Worm (Caenorhabditis elegans) whole organism, mixed stage, embryonic: ENCODE data around the gene C05G5.5.

Source experiments
- M03D4.4 ChIP-seq: sonication (generic microtip); optimal IDR thresholded peaks from 2 replicates; lab custom pipeline; 2017; ENCODE audit warnings: mild to moderate bottlenecking, missing genetic modification characterization, missing compliant biosample characterization
- bed-3 ChIP-seq: fragments of 200-800 bp; sonication (Bioruptor generic); optimal IDR thresholded peaks from 3 replicates; lab custom pipeline; 2018; ENCODE audit warnings: mild to moderate bottlenecking, missing genetic modification characterization, moderate library complexity, missing compliant biosample characterization
- blmp-1 ChIP-seq: fragments of 150-350 bp; optimal IDR thresholded peaks from 2 replicates; lab custom pipeline; 2014; ENCODE audit warnings: missing biosample characterization, missing genetic modification characterization
- ceh-39 ChIP-seq: fragments of 150-350 bp; optimal IDR thresholded peaks from 2 replicates; lab custom pipeline; 2014; ENCODE audit warnings: missing biosample characterization, missing genetic modification characterization
- ceh-43 ChIP-seq: fragments of 200-800 bp; sonication (Bioruptor generic); optimal IDR thresholded peaks from 2 replicates; lab custom pipeline; 2018; ENCODE audit warnings: mild to moderate bottlenecking, missing genetic modification characterization, moderate library complexity, missing compliant biosample characterization
- ceh-83 ChIP-seq: fragments of 200-800 bp; sonication (Bioruptor generic); optimal IDR thresholded peaks from 2 replicates; lab custom pipeline; 2018; ENCODE audit warnings: mild to moderate bottlenecking, missing genetic modification characterization, missing compliant biosample characterization
- ces-1 ChIP-seq: fragments of 150-350 bp; optimal IDR thresholded peaks from 2 replicates; lab custom pipeline; 2014; ENCODE audit warnings: missing biosample characterization, missing genetic modification reagents, missing genetic modification characterization
- cnd-1 ChIP-seq: fragments of 200-800 bp; sonication (Bioruptor generic); optimal IDR thresholded peaks from 2 replicates; lab custom pipeline; 2018; ENCODE audit warnings: mild to moderate bottlenecking, missing genetic modification characterization, missing compliant biosample characterization
- drap-1 ChIP-seq: fragments of 200-800 bp; sonication (Bioruptor generic); optimal IDR thresholded peaks from 3 replicates; lab custom pipeline; 2018; ENCODE audit warnings: mild to moderate bottlenecking, missing genetic modification characterization, missing compliant biosample characterization
- elt-3 ChIP-seq: fragments of 150-350 bp; optimal IDR thresholded peaks from 2 replicates; lab custom pipeline; 2014; ENCODE audit warnings: missing biosample characterization, missing genetic modification characterization
- ham-2 ChIP-seq: fragments of 200-800 bp; sonication (Bioruptor generic); optimal IDR thresholded peaks from 2 replicates; lab custom pipeline; 2018; ENCODE audit warnings: mild to moderate bottlenecking, missing genetic modification characterization, missing compliant biosample characterization
- hlh-1 ChIP-seq: fragments of 150-350 bp; optimal IDR thresholded peaks from 2 replicates; lab custom pipeline; 2014; ENCODE audit warnings: missing biosample characterization, missing genetic modification reagents, missing genetic modification characterization
- lin-32 ChIP-seq: fragments of 200-800 bp; sonication (Bioruptor generic); optimal IDR thresholded peaks from 2 replicates; lab custom pipeline; 2018; ENCODE audit warnings: mild to moderate bottlenecking, missing genetic modification characterization, missing compliant biosample characterization
- lsy-2 ChIP-seq: fragments of 150-350 bp; optimal IDR thresholded peaks from 2 replicates; lab custom pipeline; 2014; ENCODE audit warnings: missing biosample characterization, missing genetic modification characterization
- mab-5 ChIP-seq: fragments of 150-350 bp; optimal IDR thresholded peaks from 2 replicates; lab custom pipeline; 2014; ENCODE audit warnings: missing biosample characterization, missing genetic modification characterization
- mls-2 ChIP-seq: sonication (generic microtip); optimal IDR thresholded peaks from 2 replicates; lab custom pipeline; 2016; ENCODE audit warnings: mild to moderate bottlenecking, missing genetic modification characterization, moderate library complexity, missing compliant biosample characterization
- nhr-12 ChIP-seq: fragments of 150-350 bp; optimal IDR thresholded peaks from 2 replicates; lab custom pipeline; 2014; ENCODE audit warnings: missing biosample characterization, missing genetic modification characterization
- nhr-2 ChIP-seq: fragments of 150-350 bp; optimal IDR thresholded peaks from 2 replicates; lab custom pipeline; 2014; ENCODE audit warnings: missing biosample characterization, missing genetic modification characterization
- nhr-237 ChIP-seq: fragments of 150-350 bp; optimal IDR thresholded peaks from 2 replicates; lab custom pipeline; 2014; ENCODE audit warnings: missing biosample characterization, missing genetic modification characterization
- nhr-28 ChIP-seq: fragments of 150-350 bp; optimal IDR thresholded peaks from 2 replicates; lab custom pipeline; 2014; ENCODE audit warnings: missing biosample characterization, missing genetic modification characterization
- nhr-76 ChIP-seq: sonication (generic microtip); optimal IDR thresholded peaks from 2 replicates; lab custom pipeline; 2017; ENCODE audit warnings: missing biosample characterization, missing genetic modification characterization
- pha-4 ChIP-seq: fragments of 150-350 bp; optimal IDR thresholded peaks from 2 replicates; lab custom pipeline; 2018; ENCODE audit warnings: missing biosample characterization, missing genetic modification reagents, missing genetic modification characterization
- sem-2 ChIP-seq: fragments of 200-800 bp; sonication (Bioruptor generic); optimal IDR thresholded peaks from 2 replicates; lab custom pipeline; 2018; ENCODE audit warnings: mild to moderate bottlenecking, missing genetic modification characterization, missing compliant biosample characterization
- snpc-4 ChIP-seq: fragments of 150-350 bp; optimal IDR thresholded peaks from 2 replicates; lab custom pipeline; 2014; ENCODE audit warnings: missing biosample characterization, missing genetic modification characterization
- sptf-1 ChIP-seq: sonication (generic microtip); optimal IDR thresholded peaks from 2 replicates; lab custom pipeline; 2017; ENCODE audit warnings: mild to moderate bottlenecking, missing genetic modification characterization, moderate library complexity, missing compliant biosample characterization
- tbx-8 ChIP-seq: fragments of 200-800 bp; sonication (Bioruptor generic); optimal IDR thresholded peaks from 2 replicates; lab custom pipeline; 2018; ENCODE audit warnings: mild to moderate bottlenecking, missing genetic modification characterization, moderate library complexity, missing compliant biosample characterization
- unc-120 ChIP-seq: sonication (generic microtip); optimal IDR thresholded peaks from 2 replicates; lab custom pipeline; 2017; ENCODE audit warnings: missing genetic modification characterization, missing compliant biosample characterization; ENCODE audit not compliant: poor library complexity, severe bottlenecking
- unc-39 ChIP-seq: fragments of 150-350 bp; optimal IDR thresholded peaks from 2 replicates; lab custom pipeline; 2014; ENCODE audit warnings: missing biosample characterization, missing genetic modification characterization
- unc-62 ChIP-seq: fragments of 150-350 bp; optimal IDR thresholded peaks from 2 replicates; lab custom pipeline; 2014; ENCODE audit warnings: missing biosample characterization, missing genetic modification reagents, missing genetic modification characterization
- zip-8 ChIP-seq: fragments of 150-350 bp; optimal IDR thresholded peaks from 2 replicates; lab custom pipeline; 2014; ENCODE audit warnings: missing biosample characterization, missing genetic modification characterization

Gene C05G5.5

ce11 chrX:14776312-14776711 lies 15.4 kb upstream of the C05G5.5 start:
- TF ChIP-seq lsy-2 (tag; lab: Kevin White, UChicago) (peak; percentile 34), nhr-2 (tag; lab: Kevin White, UChicago) (no peak), ceh-83 (GFP tag; lab: Kevin White, UChicago) (no peak), mab-5 (tag; lab: Kevin White, UChicago) (no peak), ces-1 (no peak), unc-39 (tag; lab: Kevin White, UChicago) (no peak), nhr-76 (tag; lab: Kevin White, UChicago) (no peak), unc-62 (GFP tag; lab: Kevin White, UChicago) (no peak)

- TF ChIP-seq nhr-12 (no peak), drap-1 (GFP tag; lab: Kevin White, UChicago) (no peak), sem-2 (GFP tag; lab: Kevin White, UChicago) (no peak), ceh-83 (GFP tag; lab: Kevin White, UChicago) (no peak), lin-32 (no peak), nhr-28 (tag; lab: Kevin White, UChicago) (no peak), zip-8 (tag; lab: Kevin White, UChicago) (no peak), bed-3 (GFP tag; lab: Kevin White, UChicago) (no peak), M03D4.4 (tag; lab: Kevin White, UChicago) (no peak), snpc-4 (tag; lab: Kevin White, UChicago) (no peak), unc-39 (tag; lab: Kevin White, UChicago) (no peak)
Measured at ce11 chrX:14775222-14775621, 14.3 kb upstream of the C05G5.5 start.

- TF ChIP-seq zip-8 (tag; lab: Kevin White, UChicago) (no peak), lsy-2 (tag; lab: Kevin White, UChicago) (no peak), ham-2 (GFP tag; lab: Kevin White, UChicago) (no peak), nhr-76 (tag; lab: Kevin White, UChicago) (no peak), nhr-12 (no peak), unc-120 (no peak), tbx-8 (GFP tag; lab: Kevin White, UChicago) (no peak), ceh-43 (GFP tag; lab: Kevin White, UChicago) (no peak), mab-5 (tag; lab: Kevin White, UChicago) (no peak), lin-32 (no peak), nhr-237 (tag; lab: Kevin White, UChicago) (no peak)
Measured at ce11 chrX:14773238-14773637, 12.3 kb upstream of the C05G5.5 start, which contains the start of gene unc-3. unc-3 (plus strand) TSS chrX:14773538.

ce11 chrX:14771682-14772081 lies 10.8 kb upstream of the C05G5.5 start, which contains the start of gene Y16B4A.2:
Y16B4A.2 (minus strand) TSS chrX:14771851.
- TF ChIP-seq M03D4.4 (tag; lab: Kevin White, UChicago) (no peak), zip-8 (tag; lab: Kevin White, UChicago) (no peak), nhr-28 (tag; lab: Kevin White, UChicago) (no peak), ces-1 (no peak), bed-3 (GFP tag; lab: Kevin White, UChicago) (no peak), mls-2 (no peak), cnd-1 (tag; lab: Kevin White, UChicago) (no peak)
- TF ChIP-seq, all 35 proteins: peak for 0

ce11 chrX:14770336-14770735 lies 9.4 kb upstream of the C05G5.5 start:
- TF ChIP-seq nhr-28 (tag; lab: Kevin White, UChicago) = no peak
- no peak for TF ChIP-seq tbx-8 (GFP tag; lab: Kevin White, UChicago)
- no peak for TF ChIP-seq mab-5 (tag; lab: Kevin White, UChicago)
- TF ChIP-seq ces-1 = no peak
- no peak for TF ChIP-seq ceh-39
- TF ChIP-seq pha-4 (tag; lab: Kevin White, UChicago) = no peak
- no peak for TF ChIP-seq snpc-4 (tag; lab: Kevin White, UChicago)
- no peak for TF ChIP-seq cnd-1 (tag; lab: Kevin White, UChicago)
- TF ChIP-seq mls-2 = no peak
- TF ChIP-seq sptf-1 (tag; lab: Kevin White, UChicago) = no peak
- TF ChIP-seq nhr-2 (tag; lab: Kevin White, UChicago) = no peak
- TF ChIP-seq unc-39 (tag; lab: Kevin White, UChicago) = no peak
- TF ChIP-seq bed-3 (GFP tag; lab: Kevin White, UChicago) = no peak
- no peak for TF ChIP-seq unc-62 (GFP tag; lab: Kevin White, UChicago)
- no peak for TF ChIP-seq M03D4.4 (tag; lab: Kevin White, UChicago)
- TF ChIP-seq blmp-1 = no peak
- TF ChIP-seq hlh-1 (tag; lab: Kevin White, UChicago) = no peak
- TF ChIP-seq elt-3 (tag; lab: Kevin White, UChicago) = no peak
- TF ChIP-seq ceh-83 (GFP tag; lab: Kevin White, UChicago) = no peak
